Fruit fly (Drosophila melanogaster) whole organism, embryonic: Measurements from ENCODE around the gene Ald2.

Experiments used
- Asciz ChIP-seq: fragments of 200-800 bp; sonication (Bioruptor generic); optimal IDR thresholded peaks from 2 replicates; lab custom pipeline; 2017; ENCODE audit warnings: missing biosample characterization, mild to moderate bottlenecking, missing genetic modification characterization, missing genetic modification reagents
- B-H2 ChIP-seq: fragments of 200-800 bp; sonication (Bioruptor generic); optimal IDR thresholded peaks from 2 replicates; lab custom pipeline; 2018; ENCODE audit warnings: missing biosample characterization, mild to moderate bottlenecking, missing genetic modification characterization
- C15 ChIP-seq: fragments of 200-800 bp; sonication (Bioruptor generic); IDR thresholded peaks from 3 replicates; pipeline ENCODE4 v1.3.6; 2022; ENCODE audit warnings: missing biosample characterization, missing genetic modification characterization
- CG14014 ChIP-seq: fragments of 200-800 bp; sonication (Bioruptor generic); IDR thresholded peaks from 2 replicates; pipeline ENCODE4 v1.3.6; 2022; ENCODE audit warnings: missing biosample characterization, missing genetic modification characterization
- CG14441 ChIP-seq: fragments of 200-800 bp; sonication (Bioruptor generic); IDR thresholded peaks from 2 replicates; pipeline ENCODE4 v1.3.6; 2022; ENCODE audit warnings: missing biosample characterization, missing genetic modification characterization
- CG1529 ChIP-seq: fragments of 200-800 bp; sonication (Bioruptor generic); optimal IDR thresholded peaks from 3 replicates; lab custom pipeline; 2018; ENCODE audit warnings: missing biosample characterization, missing genetic modification characterization
- CG15601 ChIP-seq: fragments of 200-800 bp; sonication (Bioruptor generic); optimal IDR thresholded peaks from 3 replicates; lab custom pipeline; 2019; ENCODE audit warnings: missing biosample characterization, mild to moderate bottlenecking, missing genetic modification characterization, moderate library complexity
- CG17829 ChIP-seq: fragments of 200-800 bp; optimal IDR thresholded peaks from 2 replicates; lab custom pipeline; 2019; ENCODE audit warnings: missing biosample characterization, mild to moderate bottlenecking, missing genetic modification characterization, moderate library complexity
- CG17912 ChIP-seq: fragments of 200-800 bp; sonication (Bioruptor generic); optimal IDR thresholded peaks from 2 replicates; lab custom pipeline; 2018; ENCODE audit warnings: missing biosample characterization, mild to moderate bottlenecking, missing genetic modification characterization
- CG18764 ChIP-seq: fragments of 200-800 bp; sonication (Bioruptor generic); optimal IDR thresholded peaks from 3 replicates; lab custom pipeline; 2016; ENCODE audit warnings: missing biosample characterization, missing genetic modification characterization
- CG2129 ChIP-seq: fragments of 200-800 bp; sonication (Bioruptor generic); IDR thresholded peaks from 2 replicates; pipeline ENCODE4 v1.3.6; 2022; ENCODE audit warnings: missing biosample characterization, missing genetic modification characterization; ENCODE audit not compliant: partially characterized antibody
- CG2199 ChIP-seq: fragments of 200-800 bp; sonication (Bioruptor generic); IDR thresholded peaks from 3 replicates; pipeline ENCODE4 v1.3.6; 2022; ENCODE audit warnings: missing biosample characterization, missing genetic modification characterization
- CG2202 ChIP-seq: fragments of 200-800 bp; sonication (Bioruptor generic); optimal IDR thresholded peaks from 2 replicates; lab custom pipeline; 2018; ENCODE audit warnings: missing biosample characterization, mild to moderate bottlenecking, missing genetic modification characterization
- CG3838 ChIP-seq: fragments of 200-800 bp; sonication (Bioruptor generic); optimal IDR thresholded peaks from 3 replicates; lab custom pipeline; 2016; ENCODE audit warnings: missing biosample characterization, missing genetic modification characterization
- CG5953 ChIP-seq: fragments of 200-800 bp; sonication (Bioruptor generic); IDR thresholded peaks from 2 replicates; pipeline ENCODE4 v1.3.6; 2022; ENCODE audit warnings: missing biosample characterization, missing genetic modification characterization
- Chrac-16 ChIP-seq: fragments of 200-800 bp; sonication (Bioruptor generic); optimal IDR thresholded peaks from 3 replicates; lab custom pipeline; 2016; ENCODE audit warnings: missing biosample characterization, missing genetic modification characterization
- CkIIα-i1 ChIP-seq: fragments of 200-800 bp; sonication (Bioruptor generic); IDR thresholded peaks from 2 replicates; pipeline ENCODE4 v1.3.6; 2022; ENCODE audit warnings: missing biosample characterization, missing genetic modification characterization
- CrebB ChIP-seq: fragments of 200-800 bp; sonication (Bioruptor generic); optimal IDR thresholded peaks from 3 replicates; lab custom pipeline; 2018; ENCODE audit warnings: missing biosample characterization, mild to moderate bottlenecking, missing genetic modification characterization
- D19B ChIP-seq: fragments of 200-800 bp; sonication (Bioruptor generic); optimal IDR thresholded peaks from 2 replicates; lab custom pipeline; 2017; ENCODE audit warnings: missing biosample characterization, mild to moderate bottlenecking, missing genetic modification characterization
- Dbx ChIP-seq: fragments of 200-800 bp; sonication (Bioruptor generic); IDR thresholded peaks from 3 replicates; pipeline ENCODE4 v1.3.6; 2022; ENCODE audit warnings: missing biosample characterization, missing genetic modification characterization
- Dek ChIP-seq: fragments of 200-800 bp; sonication (Bioruptor generic); optimal IDR thresholded peaks from 3 replicates; lab custom pipeline; 2019; ENCODE audit warnings: missing biosample characterization, mild to moderate bottlenecking, missing genetic modification characterization, moderate library complexity
- GATAe ChIP-seq: fragments of 200-800 bp; sonication (Bioruptor generic); conservative IDR thresholded peaks from 2 replicates; pipeline ENCODE4 v1.3.6; 2022; ENCODE audit warnings: missing biosample characterization, missing genetic modification characterization
- Hey ChIP-seq: fragments of 200-800 bp; sonication (Bioruptor generic); optimal IDR thresholded peaks from 3 replicates; lab custom pipeline; 2018; ENCODE audit warnings: missing biosample characterization, mild to moderate bottlenecking, missing genetic modification characterization
- Hr78 ChIP-seq, 2 experiments: fragments of 200-800 bp in 1 of 2; fragments of >200 bp in 1 of 2; sonication (Bioruptor generic) in 1 of 2; optimal IDR thresholded peaks; 2 replicates each; lab custom pipeline; 2017 to 2019; ENCODE audit warnings: missing biosample characterization in 2 of 2, missing genetic modification characterization in 2 of 2, mild to moderate bottlenecking in 1 of 2, moderate library complexity in 1 of 2
- Jarid2 ChIP-seq: fragments of 200-800 bp; sonication (Bioruptor generic); optimal IDR thresholded peaks from 3 replicates; lab custom pipeline; 2017; ENCODE audit warnings: mild to moderate bottlenecking, missing biosample characterization, missing genetic modification reagents, missing genetic modification characterization
- MBD-R2 ChIP-seq: fragments of 200-800 bp; sonication (Bioruptor generic); IDR thresholded peaks from 2 replicates; pipeline ENCODE4 v1.3.6; 2022; ENCODE audit warnings: missing biosample characterization, missing genetic modification characterization
- Max ChIP-seq: fragments of 200-800 bp; sonication (Bioruptor generic); optimal IDR thresholded peaks from 2 replicates; lab custom pipeline; 2016; ENCODE audit warnings: missing biosample characterization, mild to moderate bottlenecking, missing genetic modification characterization
- Mes4 ChIP-seq: fragments of 200-800 bp; sonication (Bioruptor generic); optimal IDR thresholded peaks from 2 replicates; lab custom pipeline; 2016; ENCODE audit warnings: missing biosample characterization, missing genetic modification characterization
- Nf-YA ChIP-seq: fragments of 200-800 bp; sonication (Bioruptor generic); IDR thresholded peaks from 2 replicates; pipeline ENCODE4 v1.3.6; 2022; ENCODE audit warnings: missing biosample characterization, missing genetic modification characterization
- Ptx1 ChIP-seq: fragments of 200-800 bp; sonication (Bioruptor generic); IDR thresholded peaks from 2 replicates; pipeline ENCODE4 v1.3.6; 2022; ENCODE audit warnings: missing biosample characterization, missing genetic modification characterization
- YL-1 ChIP-seq: fragments of 200-800 bp; sonication (Bioruptor generic); optimal IDR thresholded peaks from 3 replicates; lab custom pipeline; 2017; ENCODE audit warnings: missing biosample characterization, mild to moderate bottlenecking, missing genetic modification characterization
- abd-A ChIP-seq: fragments of 200-800 bp; sonication (Bioruptor generic); optimal IDR thresholded peaks from 3 replicates; lab custom pipeline; 2019; ENCODE audit warnings: missing biosample characterization, mild to moderate bottlenecking, missing genetic modification characterization, moderate library complexity
- bab2 ChIP-seq: fragments of 200-800 bp; sonication (Bioruptor generic); optimal IDR thresholded peaks from 2 replicates; lab custom pipeline; 2016; ENCODE audit warnings: missing biosample characterization, missing genetic modification characterization
- crol ChIP-seq: fragments of 200-800 bp; sonication (Bioruptor generic); IDR thresholded peaks from 2 replicates; pipeline ENCODE4 v1.3.6; 2022; ENCODE audit warnings: missing biosample characterization, missing genetic modification characterization
- dimm ChIP-seq: fragments of 200-800 bp; sonication (Bioruptor generic); IDR thresholded peaks from 2 replicates; pipeline ENCODE4 v1.3.6; 2022; ENCODE audit warnings: missing biosample characterization, missing genetic modification characterization
- dm ChIP-seq: fragments of 200-800 bp; sonication (Bioruptor generic); optimal IDR thresholded peaks from 3 replicates; lab custom pipeline; 2016; ENCODE audit warnings: missing biosample characterization, missing genetic modification characterization
- ewg ChIP-seq: fragments of 200-800 bp; sonication (Bioruptor generic); optimal IDR thresholded peaks from 3 replicates; lab custom pipeline; 2017; ENCODE audit warnings: mild to moderate bottlenecking, missing biosample characterization, missing genetic modification reagents, missing genetic modification characterization
- exex ChIP-seq: fragments of 200-800 bp; sonication (Bioruptor generic); optimal IDR thresholded peaks from 4 replicates; lab custom pipeline; 2018; ENCODE audit warnings: missing biosample characterization, mild to moderate bottlenecking, missing genetic modification characterization, moderate library complexity
- gsb ChIP-seq: fragments of 200-800 bp; sonication (Bioruptor generic); IDR thresholded peaks from 2 replicates; pipeline ENCODE4 v1.3.6; 2022; ENCODE audit warnings: missing biosample characterization, missing genetic modification characterization
- lola ChIP-seq, 3 experiments: fragments of >200 bp in 2 of 3; fragments of 200-800 bp in 1 of 3; sonication (Bioruptor generic) in 1 of 3; optimal IDR thresholded peaks; 2 replicates each; lab custom pipeline; 2017 to 2019; ENCODE audit warnings: missing biosample characterization in 3 of 3, missing genetic modification characterization in 3 of 3, mild to moderate bottlenecking in 1 of 3, moderate library complexity in 1 of 3
- mam ChIP-seq: fragments of 200-800 bp; sonication (Bioruptor generic); optimal IDR thresholded peaks from 3 replicates; lab custom pipeline; 2016; ENCODE audit warnings: missing biosample characterization, missing genetic modification characterization
- sens-2 ChIP-seq: fragments of 200-800 bp; sonication (Bioruptor generic); IDR thresholded peaks from 2 replicates; pipeline ENCODE4 v1.3.6; 2022; ENCODE audit warnings: missing biosample characterization, missing genetic modification characterization
- sim ChIP-seq: fragments of 200-800 bp; sonication (Bioruptor generic); IDR thresholded peaks from 2 replicates; pipeline ENCODE4 v1.3.6; 2022; ENCODE audit warnings: missing biosample characterization, missing genetic modification characterization
- sima ChIP-seq: fragments of 200-800 bp; sonication (Bioruptor generic); optimal IDR thresholded peaks from 2 replicates; lab custom pipeline; 2016; ENCODE audit warnings: missing biosample characterization, missing genetic modification characterization
- sr ChIP-seq: fragments of 200-800 bp; sonication (Bioruptor generic); IDR thresholded peaks from 3 replicates; pipeline ENCODE4 v1.3.6; 2022; ENCODE audit warnings: missing biosample characterization, missing genetic modification characterization
- tap ChIP-seq: fragments of 200-800 bp; optimal IDR thresholded peaks from 3 replicates; lab custom pipeline; 2019; ENCODE audit warnings: missing biosample characterization, mild to moderate bottlenecking, missing genetic modification characterization, moderate library complexity
- tna ChIP-seq: fragments of 200-800 bp; sonication (Bioruptor generic); IDR thresholded peaks from 2 replicates; pipeline ENCODE4 v1.3.6; 2022; ENCODE audit warnings: missing biosample characterization, missing genetic modification characterization; ENCODE audit not compliant: partially characterized antibody
- trem ChIP-seq: fragments of 200-800 bp; optimal IDR thresholded peaks from 3 replicates; lab custom pipeline; 2019; ENCODE audit warnings: missing biosample characterization, mild to moderate bottlenecking, missing genetic modification characterization, moderate library complexity
- tx ChIP-seq: fragments of 200-800 bp; sonication (Bioruptor generic); optimal IDR thresholded peaks from 2 replicates; lab custom pipeline; 2016; ENCODE audit warnings: missing biosample characterization, missing genetic modification characterization
- vvl ChIP-seq: fragments of 200-800 bp; sonication (Bioruptor generic); IDR thresholded peaks from 2 replicates; pipeline ENCODE4 v1.3.6; 2022; ENCODE audit warnings: missing biosample characterization, missing genetic modification characterization
- wdn ChIP-seq: fragments of 200-800 bp; sonication (Bioruptor generic); IDR thresholded peaks from 2 replicates; pipeline ENCODE4 v1.3.6; 2022; ENCODE audit warnings: missing biosample characterization, missing genetic modification characterization

The Ald2 gene

dm6 chr3R:26443875-26444511 lies 30.1 kb downstream of the Ald2 start (continued):
- TF ChIP-seq gsb, result no peak
- TF ChIP-seq ewg (GFP tag; lab: Kevin White, UChicago), result peak; percentile 22
- TF ChIP-seq CrebB (tag; lab: Kevin White, UChicago), result no peak
- no peak for TF ChIP-seq D19B
- no peak for TF ChIP-seq B-H2 (GFP tag; lab: Kevin White, UChicago)
- peak; percentile 95 for TF ChIP-seq sr (GFP tag; lab: Robert Waterston, UW)
- TF ChIP-seq vvl, result peak; percentile 37; the same call in 1 of the 2 replicates
- TF ChIP-seq CG14441 (GFP tag; lab: Robert Waterston, UW), result peak; percentile 59
- no peak for TF ChIP-seq abd-A (tag; lab: Kevin White, UChicago)
- TF ChIP-seq sens-2 (GFP tag; lab: Robert Waterston, UW), result no peak
- TF ChIP-seq Max, result no peak
- no peak for TF ChIP-seq dimm
- no peak for TF ChIP-seq YL-1 (GFP tag; lab: Kevin White, UChicago)
- TF ChIP-seq trem, result peak; percentile 58
- no peak for TF ChIP-seq MBD-R2 (GFP tag; lab: Robert Waterston, UW)
- TF ChIP-seq C15 (GFP tag; lab: Robert Waterston, UW), result no peak
- peak; percentile 70 for TF ChIP-seq Asciz (GFP tag; lab: Kevin White, UChicago)
- no peak for TF ChIP-seq Dek (tag; lab: Kevin White, UChicago)
- TF ChIP-seq bab2 (GFP tag; lab: Kevin White, UChicago), result no peak
- no peak for TF ChIP-seq CG14014 (GFP tag; lab: Robert Waterston, UW)
- no peak for TF ChIP-seq Hr78 (GFP tag; optimal IDR thresholded peaks at IDR 0.05; lab: Kevin White, UChicago)
- TF ChIP-seq tx, result no peak
- no peak for TF ChIP-seq Chrac-16
- peak; percentile 69 for TF ChIP-seq CG17829
- TF ChIP-seq CG15601, result peak; percentile 57
- no peak for TF ChIP-seq GATAe (GFP tag; lab: Robert Waterston, UW)
- TF ChIP-seq lola (GFP tag; optimal IDR thresholded peaks at IDR 0.05; lab: Kevin White, UChicago), result peak in 1 of 3 experiments; percentile 33
- TF ChIP-seq Ptx1, result peak; percentile 73
- TF ChIP-seq crol (GFP tag; lab: Robert Waterston, UW), result peak; percentile 74
- no peak for TF ChIP-seq CG5953 (GFP tag; lab: Robert Waterston, UW)
- TF ChIP-seq sima, result no peak
- TF ChIP-seq wdn, result no peak
- no peak for TF ChIP-seq Jarid2 (GFP tag; lab: Kevin White, UChicago)
- 0 out of 2 replicates have a peak, but pooled peaks have one; percentile 19 for TF ChIP-seq Nf-YA
- TF ChIP-seq CG3838 (GFP tag; lab: Kevin White, UChicago), result no peak
- no peak for TF ChIP-seq CG2202 (tag; lab: Kevin White, UChicago)
- peak; percentile 20 for TF ChIP-seq CG1529
- no peak for TF ChIP-seq mam (GFP tag; lab: Kevin White, UChicago)
- no peak for TF ChIP-seq CG2129 (GFP tag; lab: Robert Waterston, UW)
- TF ChIP-seq Mes4 (GFP tag; lab: Kevin White, UChicago), result no peak
- TF ChIP-seq CG17912, result no peak
- TF ChIP-seq sim (GFP tag; lab: Robert Waterston, UW), result 0 out of 2 replicates have a peak, but pooled peaks have one; percentile 27
- TF ChIP-seq CkIIα-i1, result no peak
- no peak for TF ChIP-seq exex (tag; lab: Kevin White, UChicago)
- TF ChIP-seq CG2199 (GFP tag; lab: Robert Waterston, UW), result no peak
- no peak for TF ChIP-seq tna (GFP tag; lab: Robert Waterston, UW)
- no peak for TF ChIP-seq dm
- TF ChIP-seq tap (tag; lab: Kevin White, UChicago), result no peak
- TF ChIP-seq Dbx (GFP tag; lab: Robert Waterston, UW), result no peak
- peak; percentile 40 for TF ChIP-seq CG18764 (GFP tag; lab: Kevin White, UChicago)
- TF ChIP-seq Hey (tag; lab: Kevin White, UChicago), result no peak
